Worm (Caenorhabditis elegans) whole organism, mixed stage, embryonic: ENCODE results near the gene C53B4.2.

Experiments used
- ceh-83 ChIP-seq: fragments of 200-800 bp; sonication (Bioruptor generic); optimal IDR thresholded peaks from 2 replicates; lab custom pipeline; 2018; ENCODE audit warnings: mild to moderate bottlenecking, missing genetic modification characterization, missing compliant biosample characterization
- ces-1 ChIP-seq: fragments of 150-350 bp; optimal IDR thresholded peaks from 2 replicates; lab custom pipeline; 2014; ENCODE audit warnings: missing biosample characterization, missing genetic modification reagents, missing genetic modification characterization
- elt-1 ChIP-seq: sonication (generic microtip); optimal IDR thresholded peaks from 2 replicates; lab custom pipeline; 2017; ENCODE audit warnings: missing genetic modification characterization, mild to moderate bottlenecking, missing compliant biosample characterization, antibody characterized with exemption, moderate library complexity, borderline replicate concordance; ENCODE audit not compliant: insufficient read depth
- lin-32 ChIP-seq: fragments of 200-800 bp; sonication (Bioruptor generic); optimal IDR thresholded peaks from 2 replicates; lab custom pipeline; 2018; ENCODE audit warnings: mild to moderate bottlenecking, missing genetic modification characterization, missing compliant biosample characterization
- nhr-237 ChIP-seq: fragments of 150-350 bp; optimal IDR thresholded peaks from 2 replicates; lab custom pipeline; 2014; ENCODE audit warnings: missing biosample characterization, missing genetic modification characterization
- pha-4 ChIP-seq: fragments of 150-350 bp; optimal IDR thresholded peaks from 2 replicates; lab custom pipeline; 2018; ENCODE audit warnings: missing biosample characterization, missing genetic modification reagents, missing genetic modification characterization
- sptf-1 ChIP-seq: sonication (generic microtip); optimal IDR thresholded peaks from 2 replicates; lab custom pipeline; 2017; ENCODE audit warnings: mild to moderate bottlenecking, missing genetic modification characterization, moderate library complexity, missing compliant biosample characterization
- unc-120 ChIP-seq: sonication (generic microtip); optimal IDR thresholded peaks from 2 replicates; lab custom pipeline; 2017; ENCODE audit warnings: missing genetic modification characterization, missing compliant biosample characterization; ENCODE audit not compliant: poor library complexity, severe bottlenecking
- unc-62 ChIP-seq: fragments of 150-350 bp; optimal IDR thresholded peaks from 2 replicates; lab custom pipeline; 2014; ENCODE audit warnings: missing biosample characterization, missing genetic modification reagents, missing genetic modification characterization
- ztf-11 ChIP-seq: fragments of 150-350 bp; optimal IDR thresholded peaks from 2 replicates; lab custom pipeline; 2014; ENCODE audit warnings: missing biosample characterization, missing genetic modification characterization

DNA sequence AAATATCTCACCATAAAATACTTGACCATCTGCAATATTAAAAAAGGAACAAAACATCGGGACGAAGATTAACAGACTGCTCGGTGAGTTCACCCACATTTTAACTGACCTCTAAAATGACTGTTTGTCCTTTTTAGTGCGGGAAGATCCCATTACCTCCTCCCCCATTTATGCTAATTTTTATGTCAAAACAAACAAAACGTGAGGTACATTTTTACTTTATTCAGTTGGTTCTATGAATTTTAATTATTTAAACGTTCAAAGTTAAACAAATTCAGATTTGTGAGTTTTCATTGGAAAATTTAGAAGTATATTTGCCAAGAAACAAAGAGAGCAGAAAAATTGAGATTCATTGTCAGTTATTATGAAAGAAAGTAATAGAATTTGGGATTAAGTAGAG is 36.7 kb downstream of the C53B4.2 start, which contains the start of gene C53D6.8:
- TF ChIP-seq ztf-11 (tag; lab: Kevin White, UChicago) (no peak), ceh-83 (GFP tag; lab: Kevin White, UChicago) (no peak), ces-1 (GFP tag; lab: Kevin White, UChicago) (no peak), unc-120 (tag; lab: Kevin White, UChicago) (no peak), pha-4 (tag; lab: Kevin White, UChicago) (no peak), lin-32 (no peak), elt-1 (tag; lab: Kevin White, UChicago) (no peak), sptf-1 (tag; lab: Kevin White, UChicago) (no peak), unc-62 (no peak), nhr-237 (tag; lab: Kevin White, UChicago) (no peak)
